Worm (Caenorhabditis elegans): ENCODE measurements around the gene T05C12.11.

The T05C12.11 gene

DNA sequence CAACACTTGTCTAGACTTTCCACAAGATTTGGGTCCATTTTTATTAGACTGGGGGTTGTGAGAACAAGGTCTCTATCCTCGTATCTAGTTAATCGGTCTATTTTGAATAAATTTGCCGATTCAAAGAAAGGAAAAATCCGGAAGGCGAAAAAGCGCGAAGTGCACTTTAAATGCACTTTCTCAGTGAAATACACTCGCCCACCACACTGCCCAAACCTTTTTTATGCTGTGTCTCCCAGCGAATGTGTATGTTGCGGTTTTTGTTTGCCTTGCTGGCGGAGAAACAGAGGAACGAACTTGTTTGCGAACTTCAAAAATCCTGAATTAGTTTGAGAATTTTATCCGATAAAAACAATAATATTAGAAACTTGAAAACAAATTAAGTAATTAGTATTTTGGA, 39.5 kb downstream of the T05C12.11 start:
- TF ChIP-seq snpc-4 (tag; optimal IDR thresholded peaks at IDR 0.05) (no peak), aly-2 (tag; optimal IDR thresholded peaks at IDR 0.05) (peak; percentile 5), ets-5 (GFP tag; IDR thresholded peaks at IDR 0.05) (no peak), nhr-84 (tag; optimal IDR thresholded peaks at IDR 0.05) (no peak), rnt-1 (tag; optimal IDR thresholded peaks at IDR 0.05) (no peak), dsc-1 (tag; optimal IDR thresholded peaks at IDR 0.05) (no peak), nhr-20 (tag; optimal IDR thresholded peaks at IDR 0.05) (no peak), ceh-63 (GFP tag; optimal IDR thresholded peaks at IDR 0.05) (no peak), ceh-8 (GFP tag; optimal IDR thresholded peaks at IDR 0.05) (no peak), lin-14 (GFP tag; optimal IDR thresholded peaks at IDR 0.05) (peak; percentile 33), efl-1 (optimal IDR thresholded peaks at IDR 0.05) (no peak), efl-1 (GFP tag; optimal IDR thresholded peaks at IDR 0.05 in 1 of 2) (no peak), hlh-4 (tag; optimal IDR thresholded peaks at IDR 0.05) (no peak), skn-1 (tag; optimal IDR thresholded peaks at IDR 0.05) (peak; percentile 24), lir-3 (tag; optimal IDR thresholded peaks at IDR 0.05; ENCODE audit: poor library complexity) (no peak), unc-30 (tag; optimal IDR thresholded peaks at IDR 0.05) (no peak), hpl-2 (GFP tag; optimal IDR thresholded peaks at IDR 0.05) (no peak), mep-1 (tag; optimal IDR thresholded peaks at IDR 0.05) (peak; percentile 8), fkh-10 (GFP tag; optimal IDR thresholded peaks at IDR 0.05) (no peak), hlh-17 (GFP tag; optimal IDR thresholded peaks at IDR 0.05; ENCODE audit: borderline replicate concordance) (no peak), sptf-1 (tag; optimal IDR thresholded peaks at IDR 0.05) (no peak), unc-86 (tag; optimal IDR thresholded peaks at IDR 0.05) (no peak), jun-1 (tag; optimal IDR thresholded peaks at IDR 0.05) (no peak), lin-15B (tag; optimal IDR thresholded peaks at IDR 0.05) (no peak), ceh-90 (tag; optimal IDR thresholded peaks at IDR 0.05) (no peak), blmp-1 (tag; optimal IDR thresholded peaks at IDR 0.05) (peak; percentile 21), ces-1 (GFP tag; optimal IDR thresholded peaks at IDR 0.05) (no peak), nhr-19 (GFP tag; conservative IDR thresholded peaks at IDR 0.05) (no peak), nhr-76 (tag; optimal IDR thresholded peaks at IDR 0.05) (no peak)

DNA sequence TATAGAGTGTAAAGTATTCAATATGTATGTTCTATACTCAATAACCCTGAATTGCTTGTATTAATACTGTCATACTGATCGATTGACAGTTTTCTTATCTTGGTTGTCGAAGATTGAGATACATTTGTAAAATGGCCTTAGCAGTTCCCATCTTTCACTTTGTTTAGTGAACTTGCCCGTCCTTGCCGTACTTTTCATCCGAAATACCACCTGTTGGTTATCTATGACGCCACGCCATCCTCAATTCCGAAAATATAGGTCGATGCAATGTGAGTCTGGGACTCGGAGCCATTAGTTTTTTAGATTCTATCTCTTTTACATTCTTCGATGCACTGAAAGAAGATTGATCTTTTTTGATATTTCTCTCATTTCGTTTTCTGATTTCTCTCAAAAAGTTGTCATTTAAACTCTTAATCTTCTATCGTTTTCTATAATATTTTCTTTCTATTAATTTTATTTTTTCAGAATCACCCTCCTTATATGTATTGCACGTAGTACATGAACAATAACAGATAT, 40.7 kb downstream of the T05C12.11 start, which contains the start of gene ulp-4:
ulp-4 (plus strand) TSS at position 466 of the 516 bp plus-strand sequence.
- TF ChIP-seq snu-23 (GFP tag; optimal IDR thresholded peaks at IDR 0.05), result peak; percentile 3
- peak; percentile 49 for TF ChIP-seq nhr-19 (GFP tag; conservative IDR thresholded peaks at IDR 0.05)
- no peak for TF ChIP-seq unc-86 (tag; optimal IDR thresholded peaks at IDR 0.05)
- TF ChIP-seq unc-62 (GFP tag; optimal IDR thresholded peaks at IDR 0.05), result no peak
- TF ChIP-seq nhr-85 (tag), result peak; percentile 82
- TF ChIP-seq swsn-7 (tag; optimal IDR thresholded peaks at IDR 0.05), result no peak
- TF ChIP-seq lin-39 (tag; optimal IDR thresholded peaks at IDR 0.05), result peak; percentile 57
- peak; percentile 26 for TF ChIP-seq blmp-1 (tag; optimal IDR thresholded peaks at IDR 0.05)
- no peak for TF ChIP-seq pag-3 (tag; optimal IDR thresholded peaks at IDR 0.05; ENCODE audit: borderline replicate concordance, insufficient read depth)
- TF ChIP-seq nhr-47 (tag; optimal IDR thresholded peaks at IDR 0.05), result peak; percentile 1
- peak; percentile 29 for TF ChIP-seq nhr-20 (tag; optimal IDR thresholded peaks at IDR 0.05)
- no peak for TF ChIP-seq snpc-4 (tag; optimal IDR thresholded peaks at IDR 0.05)
- peak; percentile 64 for TF ChIP-seq rnt-1 (tag; optimal IDR thresholded peaks at IDR 0.05)
- no peak for TF ChIP-seq sox-4 (tag; optimal IDR thresholded peaks at IDR 0.05)
- no peak for TF ChIP-seq ceh-88 (GFP tag; IDR thresholded peaks at IDR 0.05)
- TF ChIP-seq alr-1 (tag; optimal IDR thresholded peaks at IDR 0.05; ENCODE audit: borderline replicate concordance), result no peak
- TF ChIP-seq ets-5 (GFP tag; IDR thresholded peaks at IDR 0.05), result no peak
- TF ChIP-seq unc-130 (tag; optimal IDR thresholded peaks at IDR 0.05), result no peak
- no peak for TF ChIP-seq ceh-90 (tag; optimal IDR thresholded peaks at IDR 0.05)
- TF ChIP-seq nhr-71 (tag; optimal IDR thresholded peaks at IDR 0.05), result peak; percentile 71
- no peak for TF ChIP-seq nhr-12 (tag; optimal IDR thresholded peaks at IDR 0.05)
- TF ChIP-seq lsy-2 (tag; optimal IDR thresholded peaks at IDR 0.05), result peak; percentile 49 to 52
- TF ChIP-seq xbp-1 (tag; optimal IDR thresholded peaks at IDR 0.05), result peak; percentile 3
- TF ChIP-seq mep-1 (tag; optimal IDR thresholded peaks at IDR 0.05), result peak; percentile 34
- peak; percentile 63 for TF ChIP-seq lin-14 (GFP tag; optimal IDR thresholded peaks at IDR 0.05)
- no peak for TF ChIP-seq vab-15 (tag; optimal IDR thresholded peaks at IDR 0.05)
- peak; percentile 3 for TF ChIP-seq lir-3 (tag; optimal IDR thresholded peaks at IDR 0.05; ENCODE audit: poor library complexity)
- no peak for TF ChIP-seq ztf-4 (tag; optimal IDR thresholded peaks at IDR 0.05)
- TF ChIP-seq lin-13 (GFP tag; optimal IDR thresholded peaks at IDR 0.05), result no peak
- no peak for TF ChIP-seq hpl-2 (GFP tag; optimal IDR thresholded peaks at IDR 0.05)

All from whole organism, L1 larva.